Worm (Caenorhabditis elegans) whole organism, late embryonic: ENCODE results near the gene clk-2.

ENCODE experiments used
- ahr-1 ChIP-seq: sonication (generic microtip); optimal IDR thresholded peaks from 2 replicates; lab custom pipeline; 2016; ENCODE audit warnings: missing genetic modification characterization, missing compliant biosample characterization
- che-1 ChIP-seq: sonication (generic microtip); optimal IDR thresholded peaks from 2 replicates; lab custom pipeline; 2016; ENCODE audit warnings: mild to moderate bottlenecking, missing genetic modification characterization, missing compliant biosample characterization
- hlh-15 ChIP-seq: sonication (generic microtip); optimal IDR thresholded peaks from 2 replicates; lab custom pipeline; 2016; ENCODE audit warnings: missing genetic modification characterization, missing compliant biosample characterization
- pqm-1 ChIP-seq: sonication (generic microtip); optimal IDR thresholded peaks from 2 replicates; lab custom pipeline; 2016; ENCODE audit warnings: missing genetic modification characterization, missing compliant biosample characterization
- tbx-7 ChIP-seq: sonication (generic microtip); optimal IDR thresholded peaks from 2 replicates; lab custom pipeline; 2016; ENCODE audit warnings: missing genotype, missing genetic modification characterization, missing compliant biosample characterization
- unc-55 ChIP-seq: sonication (generic microtip); optimal IDR thresholded peaks from 2 replicates; lab custom pipeline; 2017; ENCODE audit warnings: missing biosample characterization, missing genetic modification reagents, missing genetic modification characterization

- no peak for TF ChIP-seq unc-55
- TF ChIP-seq ahr-1 (tag; lab: Kevin White, UChicago) = no peak
- TF ChIP-seq che-1 (tag; lab: Kevin White, UChicago) = no peak
- no peak for TF ChIP-seq pqm-1 (tag; lab: Kevin White, UChicago)
- no peak for TF ChIP-seq hlh-15 (tag; lab: Kevin White, UChicago)
- no peak for TF ChIP-seq tbx-7 (tag; lab: Kevin White, UChicago)
Measured at ce11 chrIII:7565247-7565646, 46.9 kb upstream of the clk-2 start, which contains the start of gene ttr-8.
